Worm (Caenorhabditis elegans) whole organism, late embryonic: ENCODE measurements around the gene C45G9.4.

ENCODE experiments used
- ceh-45 ChIP-seq: fragments of 200-800 bp; sonication (Bioruptor generic); IDR thresholded peaks from 2 replicates; pipeline ENCODE4 v1.3.6; 2022; ENCODE audit warnings: missing genetic modification reagents, missing genetic modification characterization, missing compliant biosample characterization
- dmd-4 ChIP-seq: sonication (generic microtip); optimal IDR thresholded peaks from 2 replicates; lab custom pipeline; 2016; ENCODE audit warnings: borderline replicate concordance, missing genetic modification characterization, missing compliant biosample characterization
- dve-1 ChIP-seq: sonication (generic microtip); optimal IDR thresholded peaks from 2 replicates; lab custom pipeline; 2017; ENCODE audit warnings: antibody characterized with exemption, mild to moderate bottlenecking, missing genetic modification characterization, missing compliant biosample characterization
- eyg-1 ChIP-seq: sonication (generic microtip); optimal IDR thresholded peaks from 2 replicates; lab custom pipeline; 2016; ENCODE audit warnings: missing genotype, missing genetic modification characterization, missing compliant biosample characterization
- mec-3 ChIP-seq: sonication (generic microtip); optimal IDR thresholded peaks from 2 replicates; lab custom pipeline; 2016; ENCODE audit warnings: borderline replicate concordance, missing genetic modification characterization, missing compliant biosample characterization
- pax-1 ChIP-seq: fragments of 150-350 bp; optimal IDR thresholded peaks from 2 replicates; lab custom pipeline; 2014; ENCODE audit warnings: missing biosample characterization, missing genetic modification characterization
- pha-4 ChIP-seq: fragments of 150-350 bp; optimal IDR thresholded peaks from 2 replicates; lab custom pipeline; 2018; ENCODE audit warnings: missing biosample characterization, missing genetic modification reagents, missing genetic modification characterization
- pqm-1 ChIP-seq: sonication (generic microtip); optimal IDR thresholded peaks from 2 replicates; lab custom pipeline; 2016; ENCODE audit warnings: missing genetic modification characterization, missing compliant biosample characterization
- sox-2 ChIP-seq: fragments of 200-800 bp; sonication (Bioruptor generic); IDR thresholded peaks from 2 replicates; pipeline ENCODE4 v1.3.6; 2022; ENCODE audit warnings: missing genetic modification reagents, missing genetic modification characterization, missing compliant biosample characterization

DNA sequence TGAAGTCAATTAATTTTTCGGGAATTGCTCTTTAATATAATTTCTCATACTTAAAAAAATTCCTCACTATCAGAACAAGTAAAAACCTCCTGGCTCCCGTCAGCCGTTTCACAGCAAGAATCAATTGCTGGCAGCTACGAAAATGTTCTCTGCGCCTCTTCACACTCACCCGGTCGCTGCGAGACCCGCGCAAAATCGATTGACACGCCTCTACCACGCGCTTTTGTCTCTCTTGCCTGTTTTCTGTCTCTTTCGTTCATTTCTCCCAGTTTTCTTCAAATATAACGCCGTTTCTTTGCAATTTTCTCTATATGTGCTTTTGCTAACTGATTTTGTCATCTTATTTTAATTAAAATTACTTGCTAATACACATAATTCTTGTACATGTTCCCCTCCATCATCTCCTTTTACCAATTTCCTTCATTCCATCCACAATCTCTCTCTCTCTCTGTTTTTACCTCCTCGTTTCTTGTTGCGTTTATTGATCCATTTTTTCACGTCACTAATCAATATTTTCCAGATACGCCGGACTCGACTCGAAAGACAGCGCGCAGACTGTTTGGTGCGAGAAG lies 38.0 kb upstream of the C45G9.4 start, which contains the start of gene pcf-11:
- no peak for TF ChIP-seq pqm-1 (tag; lab: Kevin White, UChicago)
- TF ChIP-seq dve-1, result no peak
- TF ChIP-seq sox-2 (GFP tag; lab: Robert Waterston, UW), result no peak
- TF ChIP-seq mec-3 (tag; lab: Kevin White, UChicago), result no peak
- no peak for TF ChIP-seq pha-4 (tag; lab: Kevin White, UChicago)
- no peak for TF ChIP-seq ceh-45 (GFP tag; lab: Robert Waterston, UW)
- no peak for TF ChIP-seq eyg-1 (tag; lab: Kevin White, UChicago)
- no peak for TF ChIP-seq pax-1
- TF ChIP-seq dmd-4 (tag; lab: Kevin White, UChicago), result no peak
